Worm (Caenorhabditis elegans) whole organism, young adult: Measurements from ENCODE around the gene C53D6.11.

ENCODE experiments used
- B0019.2 ChIP-seq: fragments of 200-800 bp; sonication (Bioruptor generic); conservative IDR thresholded peaks from 2 replicates; pipeline ENCODE4 v1.3.6; 2022; ENCODE audit warnings: missing genetic modification reagents, missing genetic modification characterization, missing compliant biosample characterization
- D2030.7 ChIP-seq: fragments of 200-800 bp; sonication (Bioruptor generic); IDR thresholded peaks from 2 replicates; pipeline ENCODE4 v1.3.6; 2022; ENCODE audit warnings: missing genetic modification reagents, missing genetic modification characterization, missing compliant biosample characterization
- F22D6.2 ChIP-seq: sonication (generic microtip); optimal IDR thresholded peaks from 2 replicates; lab custom pipeline; 2016; ENCODE audit warnings: mild to moderate bottlenecking, missing genetic modification characterization, missing compliant biosample characterization
- F33H1.4 ChIP-seq: fragments of 200-800 bp; sonication (Bioruptor generic); IDR thresholded peaks from 2 replicates; pipeline ENCODE4 v1.3.6; 2022; ENCODE audit warnings: missing genetic modification reagents, missing genetic modification characterization, missing compliant biosample characterization
- F52B5.7 ChIP-seq: sonication (generic microtip); optimal IDR thresholded peaks from 2 replicates; lab custom pipeline; 2016; ENCODE audit warnings: mild to moderate bottlenecking, missing genetic modification characterization, missing compliant biosample characterization
- F57A8.1 ChIP-seq: fragments of 200-800 bp; sonication (Bioruptor generic); optimal IDR thresholded peaks from 2 replicates; lab custom pipeline; 2018; ENCODE audit warnings: mild to moderate bottlenecking, missing genetic modification characterization, moderate library complexity, missing compliant biosample characterization
- K12H6.12 ChIP-seq: fragments of 200-800 bp; sonication (Bioruptor generic); optimal IDR thresholded peaks from 2 replicates; lab custom pipeline; 2018; ENCODE audit warnings: mild to moderate bottlenecking, missing genetic modification characterization, missing compliant biosample characterization
- T07F8.4 ChIP-seq: sonication (generic microtip); optimal IDR thresholded peaks from 2 replicates; lab custom pipeline; 2016; ENCODE audit warnings: mild to moderate bottlenecking, missing genetic modification characterization, moderate library complexity, missing compliant biosample characterization
- Y53F4B.3 ChIP-seq: fragments of 200-800 bp; sonication (Bioruptor generic); IDR thresholded peaks from 2 replicates; pipeline ENCODE4 v1.3.6; 2022; ENCODE audit warnings: missing genetic modification reagents, missing genetic modification characterization, missing compliant biosample characterization
- Y79H2A.3 ChIP-seq: fragments of 200-800 bp; sonication (Bioruptor generic); conservative IDR thresholded peaks from 2 replicates; pipeline ENCODE4 v1.3.6; 2022; ENCODE audit warnings: missing genetic modification reagents, missing genetic modification characterization, missing compliant biosample characterization
- ama-1 ChIP-seq, 3 experiments: fragments of 150-350 bp in 1 of 3; sonication (generic microtip) in 2 of 3; optimal IDR thresholded peaks; 2 replicates each; lab custom pipeline; 2014 to 2018; ENCODE audit warnings: missing biosample characterization in 2 of 3, missing genetic modification characterization in 2 of 3, missing genetic modification reagents in 2 of 3
- aptf-2 ChIP-seq: fragments of 200-800 bp; sonication (Bioruptor generic); conservative IDR thresholded peaks from 2 replicates; pipeline ENCODE4 v1.3.6; 2022; ENCODE audit warnings: missing genetic modification reagents, missing genetic modification characterization, missing compliant biosample characterization
- aptf-3 ChIP-seq: fragments of 200-800 bp; sonication (Bioruptor generic); IDR thresholded peaks from 2 replicates; pipeline ENCODE4 v1.3.6; 2022; ENCODE audit warnings: missing genetic modification characterization, missing compliant biosample characterization
- attf-6 ChIP-seq: fragments of 200-800 bp; sonication (Bioruptor generic); IDR thresholded peaks from 2 replicates; pipeline ENCODE4 v1.3.6; 2022; ENCODE audit warnings: missing genetic modification reagents, missing genetic modification characterization, missing compliant biosample characterization
- bed-1 ChIP-seq: fragments of 200-800 bp; sonication (Bioruptor generic); IDR thresholded peaks from 2 replicates; pipeline ENCODE4 v1.3.6; 2022; ENCODE audit warnings: missing genetic modification reagents, missing genetic modification characterization, missing compliant biosample characterization
- cebp-2 ChIP-seq: fragments of 200-800 bp; sonication (Bioruptor generic); IDR thresholded peaks from 2 replicates; pipeline ENCODE4 v1.3.6; 2022; ENCODE audit warnings: missing genetic modification characterization, missing compliant biosample characterization
- ceh-40 ChIP-seq: fragments of 200-800 bp; sonication (Bioruptor generic); IDR thresholded peaks from 2 replicates; pipeline ENCODE4 v1.3.6; 2022; ENCODE audit warnings: missing genetic modification characterization, missing compliant biosample characterization
- chd-7 ChIP-seq: sonication (generic microtip); optimal IDR thresholded peaks from 2 replicates; lab custom pipeline; 2016; ENCODE audit warnings: mild to moderate bottlenecking, missing genetic modification characterization, moderate library complexity, missing compliant biosample characterization
- efl-1 ChIP-seq: fragments of 150-350 bp; optimal IDR thresholded peaks from 2 replicates; lab custom pipeline; 2014; ENCODE audit warnings: missing biosample characterization, missing genetic modification reagents, missing genetic modification characterization
- egl-18 ChIP-seq: fragments of 200-800 bp; sonication (Bioruptor generic); IDR thresholded peaks from 2 replicates; pipeline ENCODE4 v1.3.6; 2022; ENCODE audit warnings: missing genetic modification reagents, missing genetic modification characterization, missing compliant biosample characterization
- hlh-12 ChIP-seq: sonication (generic microtip); optimal IDR thresholded peaks from 2 replicates; lab custom pipeline; 2016; ENCODE audit warnings: missing genetic modification characterization, missing compliant biosample characterization
- hmg-1.2 ChIP-seq: fragments of 200-800 bp; sonication (Bioruptor generic); IDR thresholded peaks from 2 replicates; pipeline ENCODE4 v1.3.6; 2022; ENCODE audit warnings: missing genetic modification reagents, missing genetic modification characterization, missing compliant biosample characterization
- hrde-1 ChIP-seq: sonication (generic microtip); optimal IDR thresholded peaks from 2 replicates; lab custom pipeline; 2016; ENCODE audit warnings: missing genetic modification characterization, mild to moderate bottlenecking, missing compliant biosample characterization, moderate library complexity, missing genotype, missing genetic modification reagents, borderline replicate concordance
- hsf-1 ChIP-seq: fragments of 200-800 bp; sonication (Bioruptor generic); IDR thresholded peaks from 2 replicates; pipeline ENCODE4 v1.3.6; 2022; ENCODE audit warnings: missing genetic modification reagents, missing genetic modification characterization, missing compliant biosample characterization
- lag-1 ChIP-seq: fragments of 200-800 bp; sonication (Bioruptor generic); IDR thresholded peaks from 2 replicates; pipeline ENCODE4 v1.3.6; 2022; ENCODE audit warnings: missing genetic modification reagents, missing genetic modification characterization, missing compliant biosample characterization
- let-526 ChIP-seq: fragments of 200-800 bp; sonication (Bioruptor generic); IDR thresholded peaks from 2 replicates; pipeline ENCODE4 v1.3.6; 2022; ENCODE audit warnings: missing genetic modification reagents, missing genetic modification characterization, missing compliant biosample characterization
- lsy-27 ChIP-seq: sonication (generic microtip); optimal IDR thresholded peaks from 2 replicates; lab custom pipeline; 2017; ENCODE audit warnings: missing genetic modification characterization, mild to moderate bottlenecking, missing compliant biosample characterization, antibody characterized with exemption, missing genotype, borderline replicate concordance; ENCODE audit not compliant: insufficient read depth
- madf-3 ChIP-seq: fragments of 200-800 bp; sonication (Bioruptor generic); IDR thresholded peaks from 2 replicates; pipeline ENCODE4 v1.3.6; 2022; ENCODE audit warnings: missing genetic modification reagents, missing genetic modification characterization, missing compliant biosample characterization
- madf-8 ChIP-seq: fragments of 200-800 bp; sonication (Bioruptor generic); conservative IDR thresholded peaks from 2 replicates; pipeline ENCODE4 v1.3.6; 2022; ENCODE audit warnings: missing genetic modification reagents, missing genetic modification characterization, missing compliant biosample characterization
- mxl-1 ChIP-seq: sonication (generic microtip); optimal IDR thresholded peaks from 2 replicates; lab custom pipeline; 2016; ENCODE audit warnings: missing genetic modification characterization, missing compliant biosample characterization
- nfya-1 ChIP-seq: sonication (generic microtip); optimal IDR thresholded peaks from 2 replicates; lab custom pipeline; 2017; ENCODE audit warnings: antibody characterized with exemption, missing compliant biosample characterization, missing genetic modification characterization, borderline replicate concordance; ENCODE audit not compliant: insufficient read depth
- nfyb-1 ChIP-seq: fragments of 200-800 bp; sonication (Bioruptor generic); IDR thresholded peaks from 2 replicates; pipeline ENCODE4 v1.3.6; 2022; ENCODE audit warnings: missing genetic modification reagents, missing genetic modification characterization, missing compliant biosample characterization
- nhr-179 ChIP-seq: sonication (generic microtip); optimal IDR thresholded peaks from 2 replicates; lab custom pipeline; 2016; ENCODE audit warnings: mild to moderate bottlenecking, missing genetic modification characterization, missing compliant biosample characterization
- rec-8 ChIP-seq, 2 experiments: sonication (generic microtip); optimal IDR thresholded peaks; 2 replicates each; lab custom pipeline; 2016; ENCODE audit warnings: mild to moderate bottlenecking in 2 of 2, missing genetic modification characterization in 2 of 2, missing genetic modification reagents in 2 of 2, missing genotype in 2 of 2, missing biosample characterization in 1 of 2, missing compliant biosample characterization in 1 of 2, moderate library complexity in 1 of 2
- repo-1 ChIP-seq: sonication (generic microtip); optimal IDR thresholded peaks from 2 replicates; lab custom pipeline; 2017; ENCODE audit warnings: mild to moderate bottlenecking, missing genetic modification characterization, missing compliant biosample characterization
- rpc-1 ChIP-seq, 2 experiments: fragments of 150-350 bp in 1 of 2; sonication (generic microtip) in 1 of 2; optimal IDR thresholded peaks; 2 replicates each; lab custom pipeline; 2014 to 2018; ENCODE audit warnings: missing biosample characterization in 1 of 2, missing genetic modification characterization in 1 of 2, missing genetic modification reagents in 1 of 2, missing genotype in 1 of 2
- snpc-1.1 ChIP-seq: sonication (generic microtip); optimal IDR thresholded peaks from 2 replicates; lab custom pipeline; 2017; ENCODE audit warnings: missing genetic modification characterization, mild to moderate bottlenecking, missing compliant biosample characterization, antibody characterized with exemption, moderate library complexity, missing genotype, missing genetic modification reagents; ENCODE audit not compliant: insufficient read depth
- snpc-4 ChIP-seq, 5 experiments: fragments of 150-350 bp in 1 of 5; sonication (generic microtip) in 4 of 5; optimal IDR thresholded peaks; 2 replicates each; lab custom pipeline; 2014 to 2018; ENCODE audit warnings: missing genetic modification characterization in 5 of 5, missing biosample characterization in 3 of 5, antibody characterized with exemption in 2 of 5, mild to moderate bottlenecking in 2 of 5, missing compliant biosample characterization in 2 of 5, missing genotype in 2 of 5, moderate library complexity in 2 of 5, missing genetic modification reagents in 1 of 5
- somi-1 ChIP-seq: fragments of 200-800 bp; sonication (Bioruptor generic); optimal IDR thresholded peaks from 2 replicates; lab custom pipeline; 2018; ENCODE audit warnings: mild to moderate bottlenecking, missing genetic modification characterization, missing compliant biosample characterization
- tbp1 ChIP-seq: fragments of 200-800 bp; sonication (Bioruptor generic); optimal IDR thresholded peaks from 2 replicates; lab custom pipeline; 2018; ENCODE audit warnings: mild to moderate bottlenecking, missing genetic modification characterization, missing compliant biosample characterization
- tbx-9 ChIP-seq: sonication (generic microtip); optimal IDR thresholded peaks from 2 replicates; lab custom pipeline; 2016; ENCODE audit warnings: borderline replicate concordance, missing genetic modification characterization, inconsistent platforms, missing compliant biosample characterization
- xnd-1 ChIP-seq: sonication (generic microtip); optimal IDR thresholded peaks from 2 replicates; lab custom pipeline; 2016; ENCODE audit warnings: missing genotype, missing genetic modification reagents, missing genetic modification characterization, missing compliant biosample characterization
- ztf-25 ChIP-seq: fragments of 200-800 bp; sonication (Bioruptor generic); IDR thresholded peaks from 2 replicates; pipeline ENCODE4 v1.3.6; 2022; ENCODE audit warnings: missing genetic modification reagents, missing genetic modification characterization, missing compliant biosample characterization
- ztf-26 ChIP-seq: sonication (generic microtip); optimal IDR thresholded peaks from 2 replicates; lab custom pipeline; 2017; ENCODE audit warnings: missing genetic modification characterization, missing compliant biosample characterization
- ztf-6 ChIP-seq: fragments of 200-800 bp; sonication (Bioruptor generic); IDR thresholded peaks from 2 replicates; pipeline ENCODE4 v1.3.6; 2022; ENCODE audit warnings: missing genetic modification reagents, missing genetic modification characterization, missing compliant biosample characterization

Gene C53D6.11

ce11 chrIV:9001184-9001583, 9.2 kb upstream of the C53D6.11 start (continued):
- TF ChIP-seq madf-3, result no peak
- peak; percentile 89 for TF ChIP-seq hmg-1.2 (GFP tag; lab: Robert Waterston, UW)
- no peak for TF ChIP-seq egl-18 (GFP tag; lab: Robert Waterston, UW)
- no peak for TF ChIP-seq repo-1
- TF ChIP-seq attf-6 (GFP tag; lab: Robert Waterston, UW), result peak; percentile 90
- no peak for TF ChIP-seq Y79H2A.3
- TF ChIP-seq lag-1 (GFP tag; lab: Robert Waterston, UW), result no peak
- no peak for TF ChIP-seq ztf-6
- TF ChIP-seq hrde-1 (tag; lab: Kevin White, UChicago), result no peak
- no peak for TF ChIP-seq lsy-27 (tag; lab: Kevin White, UChicago)
- TF ChIP-seq ama-1 (optimal IDR thresholded peaks at IDR 0.05; lab: Kevin White, UChicago), result no peak
- no peak for TF ChIP-seq ama-1 (GFP tag; optimal IDR thresholded peaks at IDR 0.05; lab: Kevin White, UChicago)
- no peak for TF ChIP-seq ztf-26 (tag; lab: Kevin White, UChicago)
- no peak; the same call in 1 of the 2 replicates for TF ChIP-seq F33H1.4 (GFP tag; lab: Robert Waterston, UW)
- TF ChIP-seq rec-8 (tag; optimal IDR thresholded peaks at IDR 0.05; lab: Kevin White, UChicago), result no peak
- no peak for TF ChIP-seq bed-1 (GFP tag; lab: Robert Waterston, UW)
- no peak for TF ChIP-seq madf-8 (GFP tag; lab: Robert Waterston, UW)
- TF ChIP-seq chd-7, result no peak
- TF ChIP-seq K12H6.12, result no peak
- no peak for TF ChIP-seq aptf-3 (GFP tag; lab: Robert Waterston, UW)
- no peak for TF ChIP-seq hsf-1 (GFP tag; lab: Robert Waterston, UW)
- peak; percentile 74 for TF ChIP-seq tbp1
- no peak for TF ChIP-seq cebp-2 (GFP tag; lab: Robert Waterston, UW)
- no peak for TF ChIP-seq tbx-9 (tag; lab: Kevin White, UChicago)
- TF ChIP-seq nhr-179, result no peak
- peak; percentile 93 for TF ChIP-seq snpc-1.1
- no peak for TF ChIP-seq xnd-1 (tag; lab: Kevin White, UChicago)
- TF ChIP-seq D2030.7 (GFP tag; lab: Robert Waterston, UW), result peak; percentile 69; the same call in 1 of the 2 replicates
- no peak for TF ChIP-seq efl-1 (GFP tag; lab: Kevin White, UChicago)
- TF ChIP-seq, all 124 proteins: peak for 13

- TF ChIP-seq ztf-25 (no peak), Y53F4B.3 (GFP tag; lab: Robert Waterston, UW) (no peak), somi-1 (GFP tag; lab: Kevin White, UChicago) (no peak), nfyb-1 (GFP tag; lab: Robert Waterston, UW) (no peak), T07F8.4 (tag; lab: Kevin White, UChicago) (no peak), snpc-4 (GFP tag; optimal IDR thresholded peaks at IDR 0.05; lab: Kevin White, UChicago) (no peak), snpc-4 (tag; optimal IDR thresholded peaks at IDR 0.05; lab: Kevin White, UChicago) (no peak), lag-1 (GFP tag; lab: Robert Waterston, UW) (no peak), F57A8.1 (GFP tag; lab: Kevin White, UChicago) (no peak), nfya-1 (tag; lab: Kevin White, UChicago) (no peak), ceh-40 (GFP tag; lab: Robert Waterston, UW) (no peak), F22D6.2 (tag; lab: Kevin White, UChicago) (no peak), B0019.2 (GFP tag; lab: Robert Waterston, UW) (no peak), aptf-2 (GFP tag; lab: Robert Waterston, UW) (no peak), mxl-1 (tag; lab: Kevin White, UChicago) (no peak), let-526 (no peak), hlh-12 (tag; lab: Kevin White, UChicago) (no peak), hsf-1 (GFP tag; lab: Robert Waterston, UW) (no peak), rpc-1 (optimal IDR thresholded peaks at IDR 0.05; lab: Kevin White, UChicago) (no peak), rpc-1 (tag; optimal IDR thresholded peaks at IDR 0.05; lab: Kevin White, UChicago) (no peak), F52B5.7 (no peak)
Observed at ce11 chrIV:9002636-9003035, 7.7 kb upstream of the C53D6.11 start, which contains the start of gene C53D6.8. Gene C53D6.8 (minus strand): TSS chrIV:9002736.
